Fruit fly (Drosophila melanogaster) whole organism, embryonic: ENCODE measurements around the gene TfIIA-S.

Source experiments
- CG1024 ChIP-seq: fragments of 200-800 bp; sonication (Bioruptor generic); IDR thresholded peaks from 2 replicates; pipeline ENCODE4 v1.3.6; 2022; ENCODE audit warnings: missing biosample characterization, missing genetic modification characterization
- CG10274 ChIP-seq: fragments of 200-800 bp; sonication (Bioruptor generic); optimal IDR thresholded peaks from 3 replicates; lab custom pipeline; 2017; ENCODE audit warnings: missing biosample characterization, mild to moderate bottlenecking, missing genetic modification characterization
- CG13296 ChIP-seq: fragments of 200-800 bp; sonication (Bioruptor generic); optimal IDR thresholded peaks from 3 replicates; lab custom pipeline; 2018; ENCODE audit warnings: missing biosample characterization, mild to moderate bottlenecking, missing genetic modification characterization
- CG16815 ChIP-seq: fragments of 200-800 bp; sonication (Bioruptor generic); optimal IDR thresholded peaks from 3 replicates; lab custom pipeline; 2017; ENCODE audit warnings: missing biosample characterization, mild to moderate bottlenecking, missing genetic modification characterization
- CG18262 ChIP-seq: fragments of 200-800 bp; optimal IDR thresholded peaks from 3 replicates; lab custom pipeline; 2019; ENCODE audit warnings: missing biosample characterization, mild to moderate bottlenecking, missing genetic modification characterization, moderate library complexity
- CG18619 ChIP-seq: fragments of 200-800 bp; sonication (Bioruptor generic); optimal IDR thresholded peaks from 3 replicates; lab custom pipeline; 2017; ENCODE audit warnings: missing biosample characterization, mild to moderate bottlenecking, missing genetic modification characterization
- CG3281 ChIP-seq: fragments of 200-800 bp; sonication (Bioruptor generic); optimal IDR thresholded peaks from 3 replicates; lab custom pipeline; 2017; ENCODE audit warnings: missing biosample characterization, mild to moderate bottlenecking, missing genetic modification characterization
- CG34224 ChIP-seq: fragments of 200-800 bp; sonication (Bioruptor generic); IDR thresholded peaks from 3 replicates; pipeline ENCODE4 v1.3.6; 2022; ENCODE audit warnings: missing biosample characterization, missing genetic modification characterization; ENCODE audit not compliant: partially characterized antibody
- CG34376 ChIP-seq: fragments of 200-800 bp; sonication (Bioruptor generic); optimal IDR thresholded peaks from 2 replicates; lab custom pipeline; 2018; ENCODE audit warnings: missing biosample characterization, mild to moderate bottlenecking, missing genetic modification characterization
- CG4404 ChIP-seq: fragments of 200-800 bp; sonication (Bioruptor generic); IDR thresholded peaks from 2 replicates; pipeline ENCODE4 v1.3.6; 2022; ENCODE audit warnings: missing biosample characterization, missing genetic modification characterization
- CG4730 ChIP-seq: fragments of 200-800 bp; sonication (Bioruptor generic); IDR thresholded peaks from 2 replicates; pipeline ENCODE4 v1.3.6; 2022; ENCODE audit warnings: missing biosample characterization, missing genetic modification characterization
- CG7745 ChIP-seq: fragments of 200-800 bp; sonication (Bioruptor generic); optimal IDR thresholded peaks from 2 replicates; lab custom pipeline; 2018; ENCODE audit warnings: missing biosample characterization, mild to moderate bottlenecking, missing genetic modification characterization, moderate library complexity
- CHES-1-like ChIP-seq: fragments of 200-800 bp; sonication (Bioruptor generic); optimal IDR thresholded peaks from 2 replicates; lab custom pipeline; 2016; ENCODE audit warnings: missing biosample characterization, missing genetic modification characterization
- Dfd ChIP-seq, 2 experiments: fragments of >200 bp; optimal IDR thresholded peaks; 2 replicates each; lab custom pipeline; 2017; ENCODE audit warnings: missing biosample characterization in 2 of 2, missing genetic modification characterization in 2 of 2
- HLH3B ChIP-seq: fragments of 200-800 bp; sonication (Bioruptor generic); IDR thresholded peaks from 2 replicates; pipeline ENCODE4 v1.3.6; 2022; ENCODE audit warnings: missing biosample characterization, missing genetic modification characterization
- Hmx ChIP-seq: fragments of 200-800 bp; sonication (Bioruptor generic); optimal IDR thresholded peaks from 2 replicates; lab custom pipeline; 2016; ENCODE audit warnings: missing biosample characterization, missing genetic modification characterization
- Max ChIP-seq: fragments of 200-800 bp; sonication (Bioruptor generic); optimal IDR thresholded peaks from 2 replicates; lab custom pipeline; 2016; ENCODE audit warnings: missing biosample characterization, mild to moderate bottlenecking, missing genetic modification characterization
- Med ChIP-seq: fragments of 200-800 bp; sonication (Bioruptor generic); peaks from one replicate; lab custom pipeline; 2016; ENCODE audit warnings: missing biosample characterization, missing genetic modification characterization, mild to moderate bottlenecking, inconsistent platforms, moderate library complexity
- NC2β ChIP-seq: fragments of 200-800 bp; sonication (Bioruptor generic); optimal IDR thresholded peaks from 2 replicates; lab custom pipeline; 2016; ENCODE audit warnings: missing biosample characterization, missing genetic modification characterization
- Rfx ChIP-seq: fragments of 200-800 bp; sonication (Bioruptor generic); IDR thresholded peaks from 2 replicates; pipeline ENCODE4 v1.3.6; 2022; ENCODE audit warnings: missing biosample characterization, missing genetic modification characterization
- Sry-β ChIP-seq: fragments of 200-800 bp; sonication (Bioruptor generic); optimal IDR thresholded peaks from 2 replicates; lab custom pipeline; 2018; ENCODE audit warnings: missing biosample characterization, mild to moderate bottlenecking, missing genetic modification characterization, moderate library complexity
- Taf1 ChIP-seq: fragments of 200-800 bp; sonication (Bioruptor generic); IDR thresholded peaks from 2 replicates; pipeline ENCODE4 v1.3.6; 2022; ENCODE audit warnings: missing biosample characterization, missing genetic modification characterization
- Tbp ChIP-seq: fragments of >200 bp; optimal IDR thresholded peaks from 2 replicates; lab custom pipeline; 2018; ENCODE audit warnings: missing biosample characterization, missing genetic modification characterization
- Xrp1 ChIP-seq: fragments of 200-800 bp; sonication (Bioruptor generic); IDR thresholded peaks from 2 replicates; pipeline ENCODE4 v1.3.6; 2022; ENCODE audit warnings: missing biosample characterization, missing genetic modification characterization
- ap ChIP-seq: fragments of 200-800 bp; sonication (Bioruptor generic); IDR thresholded peaks from 2 replicates; pipeline ENCODE4 v1.3.6; 2022; ENCODE audit warnings: missing biosample characterization, missing genetic modification characterization
- ara ChIP-seq: fragments of 200-800 bp; sonication (Bioruptor generic); IDR thresholded peaks from 2 replicates; pipeline ENCODE4 v1.3.6; 2022; ENCODE audit warnings: missing biosample characterization, missing genetic modification characterization
- bigmax ChIP-seq: fragments of 200-800 bp; sonication (Bioruptor generic); optimal IDR thresholded peaks from 2 replicates; lab custom pipeline; 2018; ENCODE audit warnings: missing biosample characterization, mild to moderate bottlenecking, missing genetic modification characterization
- bsh ChIP-seq, 2 experiments: fragments of 200-800 bp; sonication (Bioruptor generic); optimal IDR thresholded peaks; 2 replicates each; lab custom pipeline; 2017 to 2018; ENCODE audit warnings: mild to moderate bottlenecking in 2 of 2, missing biosample characterization in 2 of 2, missing genetic modification characterization in 2 of 2, moderate library complexity in 1 of 2
- btn ChIP-seq: fragments of 200-800 bp; sonication (Bioruptor generic); optimal IDR thresholded peaks from 2 replicates; lab custom pipeline; 2016; ENCODE audit warnings: missing biosample characterization, missing genetic modification characterization
- esg ChIP-seq: fragments of 200-800 bp; sonication (Bioruptor generic); conservative IDR thresholded peaks from 2 replicates; pipeline ENCODE4 v1.3.6; 2022; ENCODE audit warnings: missing biosample characterization, missing genetic modification characterization
- gfzf ChIP-seq: fragments of 200-800 bp; sonication (Bioruptor generic); optimal IDR thresholded peaks from 2 replicates; lab custom pipeline; 2016; ENCODE audit warnings: missing biosample characterization, mild to moderate bottlenecking, missing genetic modification characterization, moderate library complexity
- gsb-n ChIP-seq: fragments of 200-800 bp; sonication (Bioruptor generic); optimal IDR thresholded peaks from 3 replicates; lab custom pipeline; 2018; ENCODE audit warnings: missing biosample characterization, mild to moderate bottlenecking, missing genetic modification characterization
- her ChIP-seq: fragments of 200-800 bp; sonication (Bioruptor generic); optimal IDR thresholded peaks from 2 replicates; lab custom pipeline; 2016; ENCODE audit warnings: missing biosample characterization, missing genetic modification characterization
- hkb ChIP-seq, 2 experiments: fragments of 200-800 bp in 1 of 2; fragments of >200 bp in 1 of 2; sonication (Bioruptor generic) in 1 of 2; IDR thresholded peaks in 1 of 2; optimal IDR thresholded peaks in 1 of 2; 2 replicates each; pipeline versions ENCODE4 v1.3.6 to Lab custom; 2017 to 2022; ENCODE audit warnings: missing biosample characterization in 1 of 2, missing genetic modification characterization in 1 of 2
- insv ChIP-seq, 2 experiments: fragments of 200-800 bp; sonication (Bioruptor generic); optimal IDR thresholded peaks; 3 replicates each; lab custom pipeline; 2016 to 2018; ENCODE audit warnings: missing biosample characterization in 2 of 2, missing genetic modification characterization in 2 of 2
- knrl ChIP-seq: fragments of 200-800 bp; sonication (Bioruptor generic); IDR thresholded peaks from 3 replicates; pipeline ENCODE4 v1.3.6; 2022; ENCODE audit warnings: missing biosample characterization, missing genetic modification characterization; ENCODE audit not compliant: partially characterized antibody
- nerfin-1 ChIP-seq: fragments of 200-800 bp; sonication (Bioruptor generic); optimal IDR thresholded peaks from 3 replicates; lab custom pipeline; 2019; ENCODE audit warnings: missing biosample characterization, mild to moderate bottlenecking, missing genetic modification characterization, moderate library complexity
- nerfin-2 ChIP-seq: fragments of 200-800 bp; sonication (Bioruptor generic); IDR thresholded peaks from 2 replicates; pipeline ENCODE4 v1.3.6; 2022; ENCODE audit warnings: missing biosample characterization, missing genetic modification characterization; ENCODE audit not compliant: partially characterized antibody
- oc ChIP-seq: fragments of 200-800 bp; sonication (Bioruptor generic); optimal IDR thresholded peaks from 2 replicates; lab custom pipeline; 2018; ENCODE audit warnings: missing biosample characterization, mild to moderate bottlenecking, missing genetic modification characterization, moderate library complexity
- prd ChIP-seq, 3 experiments: fragments of >200 bp in 2 of 3; fragments of 200-800 bp in 1 of 3; sonication (Bioruptor generic) in 1 of 3; optimal IDR thresholded peaks in 2 of 3; IDR thresholded peaks in 1 of 3; 2 replicates in 2 of 3; 3 replicates in 1 of 3; pipeline versions ENCODE4 v1.3.6 to Lab custom; 2017 to 2022; ENCODE audit warnings: missing biosample characterization in 1 of 3, missing genetic modification characterization in 1 of 3
- rib ChIP-seq: fragments of 200-800 bp; sonication (Bioruptor generic); IDR thresholded peaks from 2 replicates; pipeline ENCODE4 v1.3.6; 2022; ENCODE audit warnings: missing biosample characterization, missing genetic modification characterization
- salm ChIP-seq: fragments of 200-800 bp; sonication (Bioruptor generic); optimal IDR thresholded peaks from 2 replicates; lab custom pipeline; 2018; ENCODE audit warnings: missing biosample characterization, mild to moderate bottlenecking, missing genetic modification characterization
- schlank ChIP-seq: fragments of 200-800 bp; sonication (Bioruptor generic); optimal IDR thresholded peaks from 2 replicates; lab custom pipeline; 2018; ENCODE audit warnings: missing biosample characterization, mild to moderate bottlenecking, missing genetic modification characterization
- sens ChIP-seq: fragments of 200-800 bp; sonication (Bioruptor generic); peaks from one replicate; lab custom pipeline; 2016; ENCODE audit warnings: missing biosample characterization, missing genetic modification characterization
- sisA ChIP-seq: fragments of 200-800 bp; sonication (Bioruptor generic); IDR thresholded peaks from 2 replicates; pipeline ENCODE4 v1.3.6; 2022; ENCODE audit warnings: missing biosample characterization, missing genetic modification characterization
- ssp ChIP-seq: fragments of 200-800 bp; sonication (Bioruptor generic); IDR thresholded peaks from 2 replicates; pipeline ENCODE4 v1.3.6; 2022; ENCODE audit warnings: missing biosample characterization, missing genetic modification characterization
- tin ChIP-seq: fragments of 200-800 bp; sonication (Bioruptor generic); optimal IDR thresholded peaks from 3 replicates; lab custom pipeline; 2016; ENCODE audit warnings: missing biosample characterization, missing genetic modification characterization
- trem ChIP-seq: fragments of 200-800 bp; optimal IDR thresholded peaks from 3 replicates; lab custom pipeline; 2019; ENCODE audit warnings: missing biosample characterization, mild to moderate bottlenecking, missing genetic modification characterization, moderate library complexity
- unpg ChIP-seq: fragments of 200-800 bp; sonication (Bioruptor generic); optimal IDR thresholded peaks from 3 replicates; lab custom pipeline; 2018; ENCODE audit warnings: missing biosample characterization, mild to moderate bottlenecking, missing genetic modification characterization, moderate library complexity
- yki ChIP-seq: fragments of >200 bp; optimal IDR thresholded peaks from 3 replicates; lab custom pipeline; 2018
- zf30C ChIP-seq: fragments of 200-800 bp; sonication (Bioruptor generic); optimal IDR thresholded peaks from 3 replicates; lab custom pipeline; 2018; ENCODE audit warnings: missing biosample characterization, mild to moderate bottlenecking, missing genetic modification characterization

TfIIA-S gene

dm6 chr3R:23887096-23887421 lies 3.8 kb downstream of the TfIIA-S start (continued):
- TF ChIP-seq Med (GFP tag; lab: Kevin White, UChicago) (peak; percentile 74), esg (peak; percentile 88), ap (GFP tag; lab: Robert Waterston, UW) (peak; percentile 90), nerfin-2 (GFP tag; lab: Robert Waterston, UW) (no peak), HLH3B (peak; percentile 94), CG13296 (peak; percentile 67), schlank (tag; lab: Kevin White, UChicago) (peak; percentile 32), CG34224 (no peak), Hmx (GFP tag; lab: Kevin White, UChicago) (no peak), btn (peak; percentile 12), nerfin-1 (tag; lab: Kevin White, UChicago) (peak; percentile 92), CG10274 (peak; percentile 50), zf30C (GFP tag; lab: Kevin White, UChicago) (no peak), CG16815 (GFP tag; lab: Kevin White, UChicago) (peak; percentile 94), Max (GFP tag; lab: Kevin White, UChicago) (peak; percentile 89), insv (GFP tag; optimal IDR thresholded peaks at IDR 0.05; lab: Kevin White, UChicago) (peak in 1 of 2 experiments; percentile 7), ssp (peak; percentile 89), NC2β (GFP tag; lab: Kevin White, UChicago) (peak; percentile 51), tin (GFP tag; lab: Kevin White, UChicago) (peak; percentile 92), prd (optimal IDR thresholded peaks at IDR 0.05; lab: Kevin White, UChicago) (no peak), prd (GFP tag; IDR thresholded peaks at IDR 0.05; lab: Robert Waterston, UW) (peak; percentile 95), gfzf (no peak), hkb (optimal IDR thresholded peaks at IDR 0.05; lab: Kevin White, UChicago) (no peak), hkb (GFP tag; IDR thresholded peaks at IDR 0.05; lab: Robert Waterston, UW) (peak; percentile 95), ara (GFP tag; lab: Robert Waterston, UW) (peak; percentile 97), rib (GFP tag; lab: Robert Waterston, UW) (peak; percentile 51; the same call in 1 of the 2 replicates), bsh (GFP tag; optimal IDR thresholded peaks at IDR 0.05; lab: Kevin White, UChicago) (peak; percentile 92 to 99), knrl (GFP tag; lab: Robert Waterston, UW) (no peak), CG34376 (GFP tag; lab: Kevin White, UChicago) (no peak), CG4404 (GFP tag; lab: Robert Waterston, UW) (peak; percentile 94), gsb-n (tag; lab: Kevin White, UChicago) (peak; percentile 98), Taf1 (peak; percentile 61), CG4730 (peak; percentile 89), Rfx (GFP tag; lab: Robert Waterston, UW) (peak; percentile 83), Tbp (GFP tag; lab: Kevin White, UChicago) (no peak), yki (no peak), Dfd (GFP tag; optimal IDR thresholded peaks at IDR 0.05; lab: Kevin White, UChicago) (no peak), salm (peak; percentile 89), her (GFP tag; lab: Kevin White, UChicago) (no peak), CG18262 (tag; lab: Kevin White, UChicago) (peak; percentile 98), sisA (GFP tag; lab: Robert Waterston, UW) (peak; percentile 96), sens (peak; percentile 96), oc (tag; lab: Kevin White, UChicago) (peak; percentile 96), trem (tag; lab: Kevin White, UChicago) (peak; percentile 96), CHES-1-like (GFP tag; lab: Kevin White, UChicago) (no peak), CG1024 (GFP tag; lab: Robert Waterston, UW) (peak; percentile 92), CG18619 (GFP tag; lab: Kevin White, UChicago) (peak; percentile 79), Sry-β (peak; percentile 59), unpg (GFP tag; lab: Kevin White, UChicago) (peak; percentile 95), CG7745 (peak; percentile 94), bigmax (GFP tag; lab: Kevin White, UChicago) (no peak), CG3281 (GFP tag; lab: Kevin White, UChicago) (peak; percentile 72), Xrp1 (GFP tag; lab: Robert Waterston, UW) (peak; percentile 98)
